Worm (Caenorhabditis elegans): ENCODE measurements around the gene rbmx-2.

rbmx-2 gene

ce11 chrII:6160994-6161393 lies 35.8 kb downstream of the rbmx-2 start, which contains the start of gene exp-1:
exp-1 (minus strand) TSS chrII:6161094.
- TF ChIP-seq cebp-1 (GFP tag; IDR thresholded peaks at IDR 0.05) (no peak), cebp-1 (tag; optimal IDR thresholded peaks at IDR 0.05) (no peak), nhr-27 (tag; optimal IDR thresholded peaks at IDR 0.05) (no peak), efl-1 (GFP tag; optimal IDR thresholded peaks at IDR 0.05) (no peak), nfya-1 (tag; optimal IDR thresholded peaks at IDR 0.05; ENCODE audit: borderline replicate concordance, insufficient read depth) (no peak), ama-1 (optimal IDR thresholded peaks at IDR 0.05) (no peak), ama-1 (GFP tag; optimal IDR thresholded peaks at IDR 0.05) (no peak), bed-2 (GFP tag; IDR thresholded peaks at IDR 0.05) (no peak), let-526 (GFP tag; IDR thresholded peaks at IDR 0.05) (no peak), ZK185.1 (tag; optimal IDR thresholded peaks at IDR 0.05; ENCODE audit: poor library complexity, severe bottlenecking) (no peak), athp-1 (tag; optimal IDR thresholded peaks at IDR 0.05) (no peak), cebp-2 (GFP tag; IDR thresholded peaks at IDR 0.05) (no peak), ztf-25 (GFP tag; IDR thresholded peaks at IDR 0.05) (no peak), F23B12.7 (tag; optimal IDR thresholded peaks at IDR 0.05; ENCODE audit: insufficient read depth) (no peak), aptf-2 (GFP tag; conservative IDR thresholded peaks at IDR 0.05) (no peak)

ce11 chrII:6158111-6158510 lies 38.6 kb downstream of the rbmx-2 start:
- TF ChIP-seq tbx-9 (tag; optimal IDR thresholded peaks at IDR 0.05; ENCODE audit: borderline replicate concordance) (no peak), ztf-26 (tag; optimal IDR thresholded peaks at IDR 0.05) (no peak), ceh-91 (GFP tag; IDR thresholded peaks at IDR 0.05) (no peak), T26A5.8 (tag; optimal IDR thresholded peaks at IDR 0.05) (no peak), nhr-90 (tag; optimal IDR thresholded peaks at IDR 0.05) (no peak), rcor-1 (GFP tag; IDR thresholded peaks at IDR 0.05) (no peak), F33H1.4 (GFP tag; IDR thresholded peaks at IDR 0.05) (no peak), ceh-79 (tag; optimal IDR thresholded peaks at IDR 0.05) (no peak), sptf-2 (GFP tag; optimal IDR thresholded peaks at IDR 0.05) (no peak), ekl-4 (GFP tag; IDR thresholded peaks at IDR 0.05) (no peak), aptf-2 (GFP tag; conservative IDR thresholded peaks at IDR 0.05) (no peak), unc-130 (GFP tag; optimal IDR thresholded peaks at IDR 0.05) (no peak), Y67H2A.10 (GFP tag; conservative IDR thresholded peaks at IDR 0.05) (no peak), bed-1 (GFP tag; IDR thresholded peaks at IDR 0.05) (no peak), F37B4.10 (GFP tag; IDR thresholded peaks at IDR 0.05) (no peak), B0336.3 (GFP tag; IDR thresholded peaks at IDR 0.05) (no peak)

- TF ChIP-seq egrh-3 (GFP tag; IDR thresholded peaks at IDR 0.05) (peak; percentile 16; the same call in 1 of the 2 replicates), zfh-2 (GFP tag; conservative IDR thresholded peaks at IDR 0.05) (peak; percentile 71), hmg-20 (GFP tag; IDR thresholded peaks at IDR 0.05) (no peak)
These were observed 47.3 kb downstream of the rbmx-2 start for ce11 chrII:6149434-6149833.

- no peak for TF ChIP-seq ets-4 (GFP tag; optimal IDR thresholded peaks at IDR 0.05)
- TF ChIP-seq F57A8.1 (GFP tag; optimal IDR thresholded peaks at IDR 0.05) = no peak
- TF ChIP-seq hmg-1.2 (GFP tag; IDR thresholded peaks at IDR 0.05) = no peak
- no peak for TF ChIP-seq nfya-2 (GFP tag; IDR thresholded peaks at IDR 0.05)
- TF ChIP-seq tbx-9 (tag; optimal IDR thresholded peaks at IDR 0.05; ENCODE audit: borderline replicate concordance) = no peak
- TF ChIP-seq F23B12.7 (tag; optimal IDR thresholded peaks at IDR 0.05; ENCODE audit: insufficient read depth) = no peak
- TF ChIP-seq hsf-1 (GFP tag; IDR thresholded peaks at IDR 0.05) = no peak
- TF ChIP-seq ceh-27 (GFP tag; optimal IDR thresholded peaks at IDR 0.05) = no peak
- no peak for TF ChIP-seq egrh-3 (GFP tag; IDR thresholded peaks at IDR 0.05)
- TF ChIP-seq dox-1 (GFP tag; IDR thresholded peaks at IDR 0.05) = no peak
- no peak for TF ChIP-seq snpc-1.1 (tag; optimal IDR thresholded peaks at IDR 0.05; ENCODE audit: insufficient read depth)
- TF ChIP-seq akir-1 (GFP tag; optimal IDR thresholded peaks at IDR 0.05) = no peak
- TF ChIP-seq B0035.1 (tag; optimal IDR thresholded peaks at IDR 0.05) = no peak
- no peak for TF ChIP-seq snpc-1.3 (tag; optimal IDR thresholded peaks at IDR 0.05; ENCODE audit: insufficient read depth)
- no peak for TF ChIP-seq lin-54 (GFP tag; optimal IDR thresholded peaks at IDR 0.05)
- no peak for TF ChIP-seq attf-6 (GFP tag; IDR thresholded peaks at IDR 0.05)
These were observed 48.4 kb downstream of the rbmx-2 start for ce11 chrII:6148369-6148768.
